Fruit fly (Drosophila melanogaster): ENCODE data around the gene CG15522.
"Not testable (repeated sequence)": the region's sequence is repeated elsewhere in the genome, so short reads cannot be mapped to it uniquely, and the experiment has no call there.

dm6 chr3R:29921916-29922315 lies 5.1 kb upstream of the CG15522 start, which contains the start of gene Jon99Ciii:
- not testable (repeated sequence) for TF ChIP-seq sage, Mio, h, N (GFP tag; optimal IDR thresholded peaks at IDR 0.05)

Measured in whole organism, wandering third instar larva.